Worm (Caenorhabditis elegans): ENCODE results near the gene Y53F4A.2.

- TF ChIP-seq lin-35 (GFP tag; optimal IDR thresholded peaks at IDR 0.05) = no peak
- no peak for TF ChIP-seq mef-2 (tag; optimal IDR thresholded peaks at IDR 0.05)
- TF ChIP-seq nhr-84 (tag; optimal IDR thresholded peaks at IDR 0.05) = no peak
- TF ChIP-seq pqm-1 (tag; optimal IDR thresholded peaks at IDR 0.05) = no peak
- TF ChIP-seq mdl-1 (tag; optimal IDR thresholded peaks at IDR 0.05) = no peak
- TF ChIP-seq tlp-1 (tag; optimal IDR thresholded peaks at IDR 0.05) = no peak
- TF ChIP-seq ceh-90 (tag; optimal IDR thresholded peaks at IDR 0.05) = no peak
- no peak for TF ChIP-seq C34B4.2 (tag; optimal IDR thresholded peaks at IDR 0.05)
- TF ChIP-seq lin-13 (GFP tag; optimal IDR thresholded peaks at IDR 0.05) = no peak
- TF ChIP-seq lsy-2 (tag; optimal IDR thresholded peaks at IDR 0.05) = no peak
- TF ChIP-seq nhr-237 (tag; optimal IDR thresholded peaks at IDR 0.05) = no peak
Measured at ce11 chrII:14892515-14892914, 15.6 kb upstream of the Y53F4A.2 start.
